Fruit fly (Drosophila melanogaster): Measurements from ENCODE around the gene Pgant6.

Gene Pgant6

DNA sequence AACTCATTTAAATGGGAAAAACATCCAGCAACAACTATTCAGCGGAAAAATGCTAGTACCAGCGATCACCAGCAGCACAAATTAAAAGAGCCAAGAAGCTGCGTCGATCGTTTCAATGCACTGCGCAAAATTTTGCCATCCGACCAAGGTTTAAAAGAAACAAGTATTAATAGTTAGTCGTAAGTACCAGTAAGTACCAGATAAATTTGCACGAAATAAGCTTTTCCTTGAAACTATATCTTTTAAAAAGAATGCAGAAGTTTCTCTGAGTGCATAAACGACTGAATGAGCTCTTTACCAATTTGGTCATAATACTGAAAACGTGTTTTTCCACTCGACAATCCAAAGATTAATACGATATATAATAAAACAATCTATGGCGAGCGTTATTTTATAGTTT, 48.8 kb upstream of the Pgant6 start (continued):
- no peak for TF ChIP-seq fd102C (GFP tag; optimal IDR thresholded peaks at IDR 0.05)
- peak; percentile 46 for TF ChIP-seq Fer3 (tag; optimal IDR thresholded peaks at IDR 0.05)
- no peak for TF ChIP-seq sens-2 (GFP tag; IDR thresholded peaks at IDR 0.05)
- peak; percentile 86 for TF ChIP-seq CG32532 (GFP tag; IDR thresholded peaks at IDR 0.05)
- TF ChIP-seq BEAF-32 (GFP tag; optimal IDR thresholded peaks at IDR 0.05) = no peak
- no peak for TF ChIP-seq Doc3 (GFP tag; IDR thresholded peaks at IDR 0.05; ENCODE audit: partially characterized antibody)
- no peak for TF ChIP-seq CG7987 (GFP tag; optimal IDR thresholded peaks at IDR 0.05)
- peak; percentile 55; the same call in 1 of the 3 replicates for TF ChIP-seq CG3726 (GFP tag; IDR thresholded peaks at IDR 0.05)
- peak; percentile 63 for TF ChIP-seq shn (GFP tag; optimal IDR thresholded peaks at IDR 0.05)
- TF ChIP-seq sqz (GFP tag; optimal IDR thresholded peaks at IDR 0.05) = no peak
- TF ChIP-seq CG12659 (GFP tag; optimal IDR thresholded peaks at IDR 0.05) = peak; percentile 58
- TF ChIP-seq CG2875 (GFP tag; optimal IDR thresholded peaks at IDR 0.05) = no peak
- no peak for TF ChIP-seq cato (GFP tag; optimal IDR thresholded peaks at IDR 0.05; ENCODE audit: borderline replicate concordance)
- peak; percentile 72 for TF ChIP-seq tgo (GFP tag; IDR thresholded peaks at IDR 0.05)
- TF ChIP-seq luna (GFP tag; optimal IDR thresholded peaks at IDR 0.05) = peak; percentile 65
- no peak for TF ChIP-seq bigmax (GFP tag; optimal IDR thresholded peaks at IDR 0.05)
- TF ChIP-seq CG8765 (GFP tag; IDR thresholded peaks at IDR 0.05) = no peak
- TF ChIP-seq Ets65A (GFP tag) = peak; percentile 97
- TF ChIP-seq repo (GFP tag; optimal IDR thresholded peaks at IDR 0.05) = peak; percentile 41
- TF ChIP-seq C15 (GFP tag; IDR thresholded peaks at IDR 0.05) = no peak
- TF ChIP-seq CG14860 (GFP tag; IDR thresholded peaks at IDR 0.05; ENCODE audit: partially characterized antibody) = no peak
- TF ChIP-seq E2f1 (GFP tag; IDR thresholded peaks at IDR 0.05) = peak; percentile 61
- TF ChIP-seq Eip74EF (GFP tag; optimal IDR thresholded peaks at IDR 0.05) = peak in 1 of 2 experiments; percentile 45
- no peak for TF ChIP-seq chinmo (GFP tag; IDR thresholded peaks at IDR 0.05; ENCODE audit: partially characterized antibody)
- TF ChIP-seq Pdp1 (GFP tag; optimal IDR thresholded peaks at IDR 0.05) = peak; percentile 46 to 60
- TF ChIP-seq CG15514 (GFP tag; optimal IDR thresholded peaks at IDR 0.05) = peak; percentile 52
- no peak for TF ChIP-seq abd-A (tag; optimal IDR thresholded peaks at IDR 0.05)
- peak; percentile 82 for TF ChIP-seq CG13624 (GFP tag; optimal IDR thresholded peaks at IDR 0.05)
- peak; percentile 42; the same call in 1 of the 2 replicates for TF ChIP-seq CG11696 (GFP tag; IDR thresholded peaks at IDR 0.05)
- peak; percentile 69 for TF ChIP-seq HLH54F (GFP tag; optimal IDR thresholded peaks at IDR 0.05)
- no peak for TF ChIP-seq Hey (tag; optimal IDR thresholded peaks at IDR 0.05)
- TF ChIP-seq odd (GFP tag; optimal IDR thresholded peaks at IDR 0.05) = peak; percentile 27
- TF ChIP-seq ems (GFP tag; optimal IDR thresholded peaks at IDR 0.05) = peak; percentile 67
- TF ChIP-seq disco-r (GFP tag; optimal IDR thresholded peaks at IDR 0.05) = peak; percentile 48
- peak; percentile 72; the same call in 2 of the 3 replicates for TF ChIP-seq CG11456 (GFP tag; IDR thresholded peaks at IDR 0.05)
- TF ChIP-seq CG17385 (GFP tag; optimal IDR thresholded peaks at IDR 0.05) = peak; percentile 63
- TF ChIP-seq ewg (GFP tag; optimal IDR thresholded peaks at IDR 0.05) = peak; percentile 35
- peak; percentile 64 for TF ChIP-seq CG12155 (GFP tag; optimal IDR thresholded peaks at IDR 0.05)
- TF ChIP-seq trem (tag; optimal IDR thresholded peaks at IDR 0.05) = no peak
- TF ChIP-seq cas (GFP tag; IDR thresholded peaks at IDR 0.05) = 0 out of 2 replicates have a peak, but pooled peaks have one; percentile 25
- TF ChIP-seq Lim3 (GFP tag; IDR thresholded peaks at IDR 0.05) = no peak
- TF ChIP-seq salm (tag; optimal IDR thresholded peaks at IDR 0.05) = no peak
- peak; percentile 25 for TF ChIP-seq CG6813 (GFP tag; optimal IDR thresholded peaks at IDR 0.05)
- TF ChIP-seq PHDP (tag; optimal IDR thresholded peaks at IDR 0.05) = peak; percentile 78
- no peak for TF ChIP-seq lola (GFP tag; optimal IDR thresholded peaks at IDR 0.05)
- peak; percentile 61 for TF ChIP-seq CG31224 (GFP tag; IDR thresholded peaks at IDR 0.05)
- TF ChIP-seq caup (GFP tag; optimal IDR thresholded peaks at IDR 0.05; ENCODE audit: severe bottlenecking) = peak; percentile 72
- TF ChIP-seq CG12219 (GFP tag; optimal IDR thresholded peaks at IDR 0.05) = peak; percentile 60
- no peak for TF ChIP-seq Sry-β (GFP tag; optimal IDR thresholded peaks at IDR 0.05)

All from whole organism, embryonic.